Fruit fly (Drosophila melanogaster): ENCODE data around the gene CG5645.

DNA sequence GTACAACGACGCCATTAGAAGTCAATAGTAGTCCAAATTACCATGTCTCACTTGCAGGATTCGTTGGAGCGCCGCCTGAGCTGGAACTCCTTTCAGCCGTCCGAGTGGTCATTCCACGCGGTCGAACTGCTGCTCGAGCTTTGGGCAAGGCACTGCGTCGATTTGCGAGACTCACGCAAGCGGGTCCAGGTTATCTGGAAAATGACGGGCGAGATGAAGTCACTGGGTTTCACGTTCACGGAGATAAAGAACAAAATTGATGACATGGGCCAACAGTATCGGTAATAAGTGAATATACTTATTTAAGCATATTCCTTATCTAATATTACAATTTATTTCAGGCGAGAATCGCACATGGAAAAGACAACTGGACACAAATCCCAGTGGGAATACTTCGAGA is 17.9 kb downstream of the CG5645 start:
- TF ChIP-seq bab1 (GFP tag; optimal IDR thresholded peaks at IDR 0.05) (no peak), kay (GFP tag; ENCODE audit: borderline replicate concordance) (no peak)
